Worm (Caenorhabditis elegans) whole organism, L4 larva: ENCODE measurements around the gene cwp-3.

Experiments used
- F37D6.2 ChIP-seq: sonication (generic microtip); optimal IDR thresholded peaks from 2 replicates; lab custom pipeline; 2016; ENCODE audit warnings: mild to moderate bottlenecking, missing genetic modification characterization, missing compliant biosample characterization
- R02D3.7 ChIP-seq: fragments of 150-350 bp; sonication (generic microtip); optimal IDR thresholded peaks from 3 replicates; lab custom pipeline; 2014; ENCODE audit warnings: missing biosample characterization, missing genetic modification characterization
- T20F7.1 ChIP-seq: fragments of 200-800 bp; sonication (Bioruptor generic); optimal IDR thresholded peaks from 2 replicates; lab custom pipeline; 2018; ENCODE audit warnings: mild to moderate bottlenecking, missing genetic modification characterization, missing compliant biosample characterization
- Y105C5A.15 ChIP-seq: fragments of 200-800 bp; sonication (Bioruptor generic); IDR thresholded peaks from 2 replicates; pipeline ENCODE4 v1.3.6; 2022; ENCODE audit warnings: missing genetic modification characterization, missing compliant biosample characterization
- Y48G9A.11 ChIP-seq: fragments of 200-800 bp; sonication (Bioruptor generic); IDR thresholded peaks from 2 replicates; pipeline ENCODE4 v1.3.6; 2022; ENCODE audit warnings: missing genetic modification reagents, missing genetic modification characterization, missing compliant biosample characterization
- Y5F2A.4 ChIP-seq: fragments of 200-800 bp; sonication (Bioruptor generic); optimal IDR thresholded peaks from 2 replicates; lab custom pipeline; 2018; ENCODE audit warnings: mild to moderate bottlenecking, missing genetic modification characterization, missing compliant biosample characterization
- Y75B8A.6 ChIP-seq: fragments of 200-800 bp; sonication (Bioruptor generic); IDR thresholded peaks from 2 replicates; pipeline ENCODE4 v1.3.6; 2022; ENCODE audit warnings: missing genetic modification reagents, missing genetic modification characterization, missing compliant biosample characterization
- ZK337.2 ChIP-seq: fragments of 200-800 bp; sonication (Bioruptor generic); IDR thresholded peaks from 2 replicates; pipeline ENCODE4 v1.3.6; 2022; ENCODE audit warnings: missing genetic modification reagents, missing genetic modification characterization, missing compliant biosample characterization
- aha-1 ChIP-seq: fragments of 150-350 bp; peaks from one replicate; lab custom pipeline; 2014; ENCODE audit warnings: missing biosample characterization, missing genetic modification characterization
- aly-2 ChIP-seq: sonication (generic microtip); optimal IDR thresholded peaks from 2 replicates; lab custom pipeline; 2018; ENCODE audit warnings: missing biosample characterization, missing genetic modification characterization
- attf-4 ChIP-seq: sonication (generic microtip); optimal IDR thresholded peaks from 3 replicates; lab custom pipeline; 2017; ENCODE audit warnings: missing biosample characterization, missing genetic modification characterization
- ceh-20 ChIP-seq: fragments of 200-800 bp; sonication (Bioruptor generic); IDR thresholded peaks from 2 replicates; pipeline ENCODE4 v1.3.6; 2022; ENCODE audit warnings: missing genetic modification reagents, missing genetic modification characterization, missing compliant biosample characterization
- ceh-62 ChIP-seq: sonication (generic microtip); optimal IDR thresholded peaks from 2 replicates; lab custom pipeline; 2017; ENCODE audit warnings: missing biosample characterization, missing genetic modification characterization
- cey-2 ChIP-seq: sonication (generic microtip); optimal IDR thresholded peaks from 3 replicates; lab custom pipeline; 2017; ENCODE audit warnings: missing genetic modification characterization, mild to moderate bottlenecking, missing compliant biosample characterization, antibody characterized with exemption, borderline replicate concordance; ENCODE audit not compliant: insufficient read depth
- daf-16 ChIP-seq, 3 experiments: sonication (generic microtip); optimal IDR thresholded peaks; 2 replicates each; lab custom pipeline; 2016 to 2017; ENCODE audit warnings: missing genetic modification characterization in 3 of 3, missing genetic modification reagents in 3 of 3, mild to moderate bottlenecking in 2 of 3, missing compliant biosample characterization in 2 of 3, missing biosample characterization in 1 of 3, moderate library complexity in 1 of 3
- daf-19 ChIP-seq: fragments of 200-800 bp; sonication (Bioruptor generic); conservative IDR thresholded peaks from 2 replicates; pipeline ENCODE4 v1.3.6; 2022; ENCODE audit warnings: missing genetic modification characterization, missing compliant biosample characterization
- daf-8 ChIP-seq: fragments of 200-800 bp; sonication (Bioruptor generic); IDR thresholded peaks from 2 replicates; pipeline ENCODE4 v1.3.6; 2022; ENCODE audit warnings: missing genetic modification characterization, missing compliant biosample characterization
- egl-43 ChIP-seq: fragments of 200-800 bp; sonication (Bioruptor generic); IDR thresholded peaks from 2 replicates; pipeline ENCODE4 v1.3.6; 2022; ENCODE audit warnings: missing genetic modification reagents, missing genetic modification characterization, missing compliant biosample characterization
- hlh-30 ChIP-seq: sonication (generic microtip); optimal IDR thresholded peaks from 2 replicates; lab custom pipeline; 2017; ENCODE audit warnings: antibody characterized with exemption, mild to moderate bottlenecking, missing genetic modification characterization, missing compliant biosample characterization; ENCODE audit not compliant: insufficient read depth
- hmg-1.1 ChIP-seq: fragments of 200-800 bp; sonication (Bioruptor generic); IDR thresholded peaks from 2 replicates; pipeline ENCODE4 v1.3.6; 2022; ENCODE audit warnings: missing genetic modification reagents, missing genetic modification characterization, missing compliant biosample characterization
- lin-29 ChIP-seq: fragments of 200-800 bp; sonication (Bioruptor generic); IDR thresholded peaks from 2 replicates; pipeline ENCODE4 v1.3.6; 2022; ENCODE audit warnings: missing genetic modification reagents, missing genetic modification characterization, missing compliant biosample characterization
- lin-38 ChIP-seq: fragments of 200-800 bp; sonication (Bioruptor generic); IDR thresholded peaks from 2 replicates; pipeline ENCODE4 v1.3.6; 2022; ENCODE audit warnings: missing genetic modification reagents, missing genetic modification characterization, missing compliant biosample characterization
- lir-3 ChIP-seq: sonication (generic microtip); optimal IDR thresholded peaks from 2 replicates; lab custom pipeline; 2016; ENCODE audit warnings: mild to moderate bottlenecking, missing genetic modification characterization, missing compliant biosample characterization
- lsy-2 ChIP-seq, 2 experiments: fragments of 150-350 bp in 1 of 2; sonication (generic microtip) in 1 of 2; optimal IDR thresholded peaks; 2 replicates each; lab custom pipeline; 2014 to 2017; ENCODE audit warnings: missing biosample characterization in 2 of 2, missing genetic modification characterization in 2 of 2
- madf-5 ChIP-seq, 2 experiments: fragments of 200-800 bp; sonication (Bioruptor generic); IDR thresholded peaks; 2 replicates each; pipeline ENCODE4 v1.3.6; 2022; ENCODE audit warnings: missing compliant biosample characterization in 2 of 2, missing genetic modification characterization in 2 of 2
- mxl-2 ChIP-seq: fragments of 200-800 bp; sonication (Bioruptor generic); conservative IDR thresholded peaks from 2 replicates; pipeline ENCODE4 v1.3.6; 2022; ENCODE audit warnings: missing genetic modification reagents, missing genetic modification characterization, missing compliant biosample characterization
- mxl-3 ChIP-seq: fragments of 200-800 bp; sonication (Bioruptor generic); optimal IDR thresholded peaks from 2 replicates; lab custom pipeline; 2018; ENCODE audit warnings: mild to moderate bottlenecking, missing genetic modification characterization, missing compliant biosample characterization
- nhr-10 ChIP-seq: fragments of 150-350 bp; optimal IDR thresholded peaks from 2 replicates; lab custom pipeline; 2014; ENCODE audit warnings: missing biosample characterization, missing genetic modification characterization
- nhr-102 ChIP-seq: sonication (generic microtip); optimal IDR thresholded peaks from 2 replicates; lab custom pipeline; 2016; ENCODE audit warnings: mild to moderate bottlenecking, missing genetic modification characterization, moderate library complexity, missing compliant biosample characterization
- nhr-11 ChIP-seq: fragments of 150-350 bp; optimal IDR thresholded peaks from 2 replicates; lab custom pipeline; 2014; ENCODE audit warnings: missing biosample characterization, missing genetic modification characterization
- nhr-111 ChIP-seq: fragments of 200-800 bp; sonication (Bioruptor generic); optimal IDR thresholded peaks from 2 replicates; lab custom pipeline; 2018; ENCODE audit warnings: mild to moderate bottlenecking, missing genetic modification characterization, missing compliant biosample characterization
- nhr-41 ChIP-seq: fragments of 200-800 bp; sonication (Bioruptor generic); IDR thresholded peaks from 2 replicates; pipeline ENCODE4 v1.3.6; 2022; ENCODE audit warnings: missing genetic modification reagents, missing genetic modification characterization, missing compliant biosample characterization
- nhr-42 ChIP-seq: fragments of 200-800 bp; sonication (Bioruptor generic); IDR thresholded peaks from 2 replicates; pipeline ENCODE4 v1.3.6; 2022; ENCODE audit warnings: missing genetic modification characterization, missing compliant biosample characterization
- php-3 ChIP-seq: fragments of 200-800 bp; sonication (Bioruptor generic); IDR thresholded peaks from 2 replicates; pipeline ENCODE4 v1.3.6; 2022; ENCODE audit warnings: missing genetic modification reagents, missing genetic modification characterization, missing compliant biosample characterization
- rbr-2 ChIP-seq: sonication (generic microtip); optimal IDR thresholded peaks from 2 replicates; lab custom pipeline; 2016; ENCODE audit warnings: missing genotype, missing genetic modification characterization, missing compliant biosample characterization
- skn-1 ChIP-seq: fragments of 150-350 bp; optimal IDR thresholded peaks from 2 replicates; lab custom pipeline; 2014; ENCODE audit warnings: missing biosample characterization, missing genetic modification characterization
- snpc-4 ChIP-seq: fragments of 150-350 bp; optimal IDR thresholded peaks from 2 replicates; lab custom pipeline; 2014; ENCODE audit warnings: missing biosample characterization, missing genetic modification characterization
- spr-3 ChIP-seq: fragments of 200-800 bp; sonication (Bioruptor generic); optimal IDR thresholded peaks from 2 replicates; lab custom pipeline; 2018; ENCODE audit warnings: mild to moderate bottlenecking, missing genetic modification characterization, missing compliant biosample characterization
- vab-7 ChIP-seq: fragments of 200-800 bp; sonication (Bioruptor generic); IDR thresholded peaks from 2 replicates; pipeline ENCODE4 v1.3.6; 2022; ENCODE audit warnings: missing genetic modification reagents, missing genetic modification characterization, missing compliant biosample characterization
- zip-11 ChIP-seq: fragments of 200-800 bp; sonication (Bioruptor generic); IDR thresholded peaks from 2 replicates; pipeline ENCODE4 v1.3.6; 2022; ENCODE audit warnings: missing genetic modification characterization, missing compliant biosample characterization

Gene cwp-3

DNA sequence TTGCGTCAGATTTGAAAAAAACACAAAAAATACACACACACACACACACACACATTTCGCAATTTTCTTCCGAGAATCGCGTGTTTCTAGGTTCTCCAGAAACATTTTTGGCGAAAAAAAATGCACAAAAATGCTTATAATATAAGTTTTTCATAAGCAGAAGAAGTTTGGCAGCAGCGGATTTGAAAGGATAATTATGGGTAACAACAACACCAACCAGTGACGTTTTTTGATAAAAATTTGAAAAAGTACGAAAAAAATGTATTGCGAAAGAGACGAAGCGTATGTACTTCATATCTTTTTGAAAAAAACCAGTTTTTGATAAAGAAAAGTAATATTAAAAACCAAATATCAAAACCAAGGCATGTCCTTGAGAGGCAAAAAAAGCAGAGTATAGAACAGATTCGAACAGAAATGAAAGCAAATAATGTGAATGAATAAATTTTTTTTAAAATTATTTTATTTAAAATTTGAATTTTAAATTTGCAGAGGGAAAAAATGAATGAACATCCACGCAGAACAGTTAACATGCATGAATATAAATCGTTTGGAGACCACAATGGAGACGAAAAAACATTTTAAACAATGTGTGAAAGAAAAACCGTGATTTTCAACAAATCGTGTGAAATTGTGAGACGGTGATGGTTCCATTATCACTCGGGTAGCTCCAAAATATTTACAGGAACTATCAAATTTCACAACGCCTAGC, 18.8 kb upstream of the cwp-3 start (continued):
- TF ChIP-seq hlh-30 (tag; lab: Kevin White, UChicago) (peak; percentile 34), ceh-20 (GFP tag; lab: Robert Waterston, UW) (no peak), skn-1 (tag; lab: Kevin White, UChicago) (no peak), rbr-2 (tag; lab: Kevin White, UChicago) (no peak), spr-3 (GFP tag; lab: Kevin White, UChicago) (peak; percentile 24), F37D6.2 (tag; lab: Kevin White, UChicago) (no peak), mxl-2 (GFP tag; lab: Robert Waterston, UW) (no peak), cey-2 (no peak), nhr-11 (tag; lab: Kevin White, UChicago) (no peak), aha-1 (tag; lab: Kevin White, UChicago) (peak; percentile 4), nhr-10 (no peak), lin-29 (GFP tag; lab: Robert Waterston, UW) (no peak), egl-43 (no peak), lir-3 (tag; lab: Kevin White, UChicago) (peak; percentile 10), ceh-62 (tag; lab: Kevin White, UChicago) (no peak), nhr-41 (no peak), php-3 (GFP tag; lab: Robert Waterston, UW) (no peak), Y5F2A.4 (GFP tag; lab: Kevin White, UChicago) (no peak), Y75B8A.6 (0 out of 2 replicates have a peak, but pooled peaks have one; percentile 50), snpc-4 (tag; lab: Kevin White, UChicago) (no peak), madf-5 (GFP tag; IDR thresholded peaks at IDR 0.05; lab: Robert Waterston, UW) (peak in 1 of 2 experiments; percentile 17; a peak in 1 of 4 replicates), zip-11 (GFP tag; lab: Robert Waterston, UW) (0 out of 2 replicates have a peak, but pooled peaks have one; percentile 6), attf-4 (tag; lab: Kevin White, UChicago) (no peak), hmg-1.1 (GFP tag; lab: Robert Waterston, UW) (no peak), Y48G9A.11 (GFP tag; lab: Robert Waterston, UW) (0 out of 2 replicates have a peak, but pooled peaks have one; percentile 24), lin-38 (GFP tag; lab: Robert Waterston, UW) (peak; percentile 55), mxl-3 (GFP tag; lab: Kevin White, UChicago) (peak; percentile 18), R02D3.7 (tag; lab: Kevin White, UChicago) (no peak), nhr-111 (peak; percentile 36), lsy-2 (tag; optimal IDR thresholded peaks at IDR 0.05; lab: Kevin White, UChicago) (peak in 1 of 2 experiments; percentile 45), daf-19 (GFP tag; lab: Robert Waterston, UW) (peak; percentile 30; the same call in 1 of the 2 replicates), T20F7.1 (GFP tag; lab: Kevin White, UChicago) (peak; percentile 77), vab-7 (GFP tag; lab: Robert Waterston, UW) (no peak), ZK337.2 (GFP tag; lab: Robert Waterston, UW) (0 out of 2 replicates have a peak, but pooled peaks have one; percentile 58), nhr-42 (peak; percentile 47; the same call in 1 of the 2 replicates), daf-16 (GFP tag; optimal IDR thresholded peaks at IDR 0.05; lab: Kevin White, UChicago) (peak; percentile 4 to 16), daf-16 (tag; optimal IDR thresholded peaks at IDR 0.05; lab: Kevin White, UChicago) (peak; percentile 50), Y105C5A.15 (GFP tag; lab: Robert Waterston, UW) (no peak), daf-8 (no peak), nhr-102 (tag; lab: Kevin White, UChicago) (peak; percentile 69), aly-2 (no peak)
